Worm (Caenorhabditis elegans) whole organism, early embryonic: Measurements from ENCODE around the gene Y46H3D.8.

Experiments
- B0310.2 ChIP-seq: sonication (generic microtip); optimal IDR thresholded peaks from 2 replicates; lab custom pipeline; 2016; ENCODE audit warnings: mild to moderate bottlenecking, missing genetic modification characterization, missing compliant biosample characterization
- F13C5.2 ChIP-seq: sonication (generic microtip); optimal IDR thresholded peaks from 2 replicates; lab custom pipeline; 2017; ENCODE audit warnings: mild to moderate bottlenecking, missing genetic modification characterization, inconsistent platforms, missing compliant biosample characterization
- aly-1 ChIP-seq: sonication (generic microtip); optimal IDR thresholded peaks from 2 replicates; lab custom pipeline; 2016; ENCODE audit warnings: missing genetic modification characterization, missing compliant biosample characterization
- ama-1 ChIP-seq: fragments of 150-350 bp; optimal IDR thresholded peaks from 2 replicates; lab custom pipeline; 2014
- ceh-13 ChIP-seq: fragments of 200-800 bp; sonication (Bioruptor generic); optimal IDR thresholded peaks from 2 replicates; lab custom pipeline; 2018; ENCODE audit warnings: mild to moderate bottlenecking, missing genetic modification characterization, missing compliant biosample characterization
- ceh-36 ChIP-seq: sonication (generic microtip); optimal IDR thresholded peaks from 2 replicates; lab custom pipeline; 2016; ENCODE audit warnings: missing genetic modification characterization, inconsistent platforms, missing compliant biosample characterization
- ets-7 ChIP-seq: sonication (generic microtip); optimal IDR thresholded peaks from 2 replicates; lab custom pipeline; 2016; ENCODE audit warnings: missing genotype, missing genetic modification characterization, missing compliant biosample characterization
- flt-1 ChIP-seq: fragments of 200-800 bp; sonication (Bioruptor generic); IDR thresholded peaks from 2 replicates; pipeline ENCODE4 v1.3.6; 2022; ENCODE audit warnings: missing genetic modification characterization, missing compliant biosample characterization
- hmbx-1 ChIP-seq: sonication (generic microtip); optimal IDR thresholded peaks from 2 replicates; lab custom pipeline; 2016; ENCODE audit warnings: mild to moderate bottlenecking, missing genetic modification characterization, missing compliant biosample characterization
- hmg-4 ChIP-seq: fragments of 200-800 bp; sonication (Bioruptor generic); optimal IDR thresholded peaks from 2 replicates; lab custom pipeline; 2018; ENCODE audit warnings: mild to moderate bottlenecking, missing genetic modification characterization, missing compliant biosample characterization
- hnd-1 ChIP-seq: sonication (generic microtip); optimal IDR thresholded peaks from 2 replicates; lab custom pipeline; 2016; ENCODE audit warnings: missing genetic modification characterization, missing compliant biosample characterization
- pes-1 ChIP-seq: fragments of 200-800 bp; sonication (Bioruptor generic); IDR thresholded peaks from 2 replicates; pipeline ENCODE4 v1.3.6; 2022; ENCODE audit warnings: missing genetic modification reagents, missing genetic modification characterization, missing compliant biosample characterization
- scrt-1 ChIP-seq: fragments of 200-800 bp; sonication (Bioruptor generic); IDR thresholded peaks from 2 replicates; pipeline ENCODE4 v1.3.6; 2022; ENCODE audit warnings: missing genetic modification characterization, missing compliant biosample characterization
- sea-1 ChIP-seq: fragments of 200-800 bp; sonication (Bioruptor generic); conservative IDR thresholded peaks from 2 replicates; pipeline ENCODE4 v1.3.6; 2022; ENCODE audit warnings: missing genetic modification characterization, missing compliant biosample characterization
- tbx-11 ChIP-seq: fragments of 200-800 bp; sonication (Bioruptor generic); IDR thresholded peaks from 2 replicates; pipeline ENCODE4 v1.3.6; 2022; ENCODE audit warnings: missing genetic modification characterization, missing compliant biosample characterization
- tbx-37 ChIP-seq: fragments of 200-800 bp; sonication (Bioruptor generic); conservative IDR thresholded peaks from 2 replicates; pipeline ENCODE4 v1.3.6; 2022; ENCODE audit warnings: missing genetic modification reagents, missing genetic modification characterization, missing compliant biosample characterization
- tra-4 ChIP-seq: sonication (generic microtip); optimal IDR thresholded peaks from 2 replicates; lab custom pipeline; 2017; ENCODE audit warnings: missing genetic modification characterization, missing compliant biosample characterization

Y46H3D.8 gene

ce11 chrV:1635859-1636258 is 4.8 kb upstream of the Y46H3D.8 start, which contains the start of gene str-222:
Gene str-222 (plus strand): TSS chrV:1636159.
- TF ChIP-seq tra-4 (tag; lab: Kevin White, UChicago) = no peak
- no peak for TF ChIP-seq ceh-13
- no peak for TF ChIP-seq hmbx-1
- no peak for TF ChIP-seq pes-1 (GFP tag; lab: Robert Waterston, UW)
- no peak for TF ChIP-seq ceh-36
- no peak for TF ChIP-seq tbx-11 (GFP tag; lab: Robert Waterston, UW)
- no peak for TF ChIP-seq hmg-4
- TF ChIP-seq hnd-1 (tag; lab: Kevin White, UChicago) = no peak
- TF ChIP-seq ama-1 (lab: Kevin White, UChicago) = no peak
- TF ChIP-seq flt-1 (GFP tag; lab: Robert Waterston, UW) = no peak
- TF ChIP-seq aly-1 = no peak
- TF ChIP-seq B0310.2 (tag; lab: Kevin White, UChicago) = no peak
- no peak for TF ChIP-seq tbx-37 (GFP tag; lab: Robert Waterston, UW)
- TF ChIP-seq sea-1 (GFP tag; lab: Robert Waterston, UW) = no peak
- no peak for TF ChIP-seq ets-7
- TF ChIP-seq scrt-1 (GFP tag; lab: Robert Waterston, UW) = no peak
- TF ChIP-seq F13C5.2 = no peak

- TF ChIP-seq ets-7 = no peak
- TF ChIP-seq aly-1 = no peak
- TF ChIP-seq hmg-4 = no peak
- no peak for TF ChIP-seq flt-1 (GFP tag; lab: Robert Waterston, UW)
- TF ChIP-seq scrt-1 (GFP tag; lab: Robert Waterston, UW) = no peak
- TF ChIP-seq tra-4 (tag; lab: Kevin White, UChicago) = no peak
- TF ChIP-seq tbx-37 (GFP tag; lab: Robert Waterston, UW) = no peak
- no peak for TF ChIP-seq F13C5.2
- TF ChIP-seq ceh-13 = no peak
- TF ChIP-seq sea-1 (GFP tag; lab: Robert Waterston, UW) = no peak
These were observed 669 bp upstream of the Y46H3D.8 start, which contains the start of gene irld-17 for ce11 chrV:1631717-1632116. Gene irld-17 (plus strand): TSS chrV:1632017.

DNA sequence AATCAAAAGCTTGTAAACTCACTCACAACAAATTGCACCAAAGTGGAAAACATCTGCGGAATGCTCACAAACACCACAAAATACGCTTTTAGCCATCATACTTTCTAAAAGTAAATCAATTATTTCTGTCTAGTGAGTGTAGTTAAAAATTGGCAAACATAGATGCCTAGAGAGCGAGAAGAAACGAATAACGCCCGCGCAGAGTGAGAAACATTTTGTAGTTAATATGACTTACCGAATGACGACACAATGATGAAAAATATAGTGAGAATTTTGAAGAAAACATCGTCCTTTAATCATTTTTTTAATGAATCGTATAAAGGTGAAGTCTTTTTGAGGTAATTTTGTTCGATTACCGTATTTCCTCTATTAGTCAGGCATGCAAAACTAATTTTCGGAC is 1.7 kb downstream of the Y46H3D.8 start, which contains the start of gene nhr-238:
TSS of gene nhr-238 (minus strand) at position 104 of the 400 bp plus-strand sequence.
- TF ChIP-seq hmbx-1 = no peak

ce11 chrV:1627269-1627668 is 3.8 kb downstream of the Y46H3D.8 start:
- no peak for TF ChIP-seq hmbx-1
- TF ChIP-seq flt-1 (GFP tag; lab: Robert Waterston, UW) = no peak
- TF ChIP-seq B0310.2 (tag; lab: Kevin White, UChicago) = no peak
- TF ChIP-seq tbx-11 (GFP tag; lab: Robert Waterston, UW) = no peak
- TF ChIP-seq ceh-13 = no peak
- TF ChIP-seq hnd-1 (tag; lab: Kevin White, UChicago) = no peak
- TF ChIP-seq tra-4 (tag; lab: Kevin White, UChicago) = no peak
- no peak for TF ChIP-seq hmg-4
- TF ChIP-seq aly-1 = no peak
- TF ChIP-seq tbx-37 (GFP tag; lab: Robert Waterston, UW) = no peak
- no peak for TF ChIP-seq F13C5.2
- no peak for TF ChIP-seq ceh-36
- no peak for TF ChIP-seq sea-1 (GFP tag; lab: Robert Waterston, UW)
- TF ChIP-seq ets-7 = no peak
- no peak for TF ChIP-seq pes-1 (GFP tag; lab: Robert Waterston, UW)
- TF ChIP-seq scrt-1 (GFP tag; lab: Robert Waterston, UW) = no peak
- no peak for TF ChIP-seq ama-1 (lab: Kevin White, UChicago)

DNA sequence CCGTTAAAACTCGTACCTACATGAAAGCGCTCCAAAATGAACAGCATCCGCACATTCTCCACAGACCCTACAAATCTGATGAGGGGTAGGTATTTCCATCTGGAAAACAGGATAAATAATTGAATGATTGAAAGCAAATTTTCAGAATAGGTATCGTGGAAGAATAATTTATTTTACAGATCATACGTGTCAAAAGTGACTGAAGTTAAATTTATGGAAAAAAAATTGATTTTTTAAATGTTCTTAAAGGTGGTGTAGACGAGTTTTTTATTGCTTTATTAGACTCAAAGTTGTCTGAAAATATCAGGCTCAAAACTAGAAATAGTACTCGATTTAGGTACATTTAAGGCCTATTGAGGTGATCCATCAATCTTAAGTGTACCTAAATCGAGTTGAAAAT is 4.3 kb downstream of the Y46H3D.8 start, which contains the start of gene nhr-237:
TSS of gene nhr-237 (minus strand) at position 101 of the 400 bp plus-strand sequence.
- TF ChIP-seq sea-1 (GFP tag; lab: Robert Waterston, UW) = no peak
- TF ChIP-seq ets-7 = no peak
- no peak for TF ChIP-seq ama-1 (lab: Kevin White, UChicago)
- TF ChIP-seq tbx-11 (GFP tag; lab: Robert Waterston, UW) = no peak
- no peak for TF ChIP-seq tbx-37 (GFP tag; lab: Robert Waterston, UW)
- no peak for TF ChIP-seq ceh-13
- TF ChIP-seq B0310.2 (tag; lab: Kevin White, UChicago) = no peak
- no peak for TF ChIP-seq tra-4 (tag; lab: Kevin White, UChicago)
- no peak for TF ChIP-seq aly-1
- no peak for TF ChIP-seq flt-1 (GFP tag; lab: Robert Waterston, UW)
- no peak for TF ChIP-seq F13C5.2
- no peak for TF ChIP-seq hmg-4
- no peak for TF ChIP-seq hnd-1 (tag; lab: Kevin White, UChicago)
- no peak for TF ChIP-seq hmbx-1
- TF ChIP-seq pes-1 (GFP tag; lab: Robert Waterston, UW) = no peak
- TF ChIP-seq ceh-36 = no peak

ce11 chrV:1624340-1624739 is 6.7 kb downstream of the Y46H3D.8 start, which contains the start of gene nhr-110:
Gene nhr-110 (minus strand): TSS chrV:1624440.
- no peak for TF ChIP-seq ama-1 (lab: Kevin White, UChicago)
- no peak for TF ChIP-seq flt-1 (GFP tag; lab: Robert Waterston, UW)
- TF ChIP-seq scrt-1 (GFP tag; lab: Robert Waterston, UW) = no peak
- TF ChIP-seq tbx-11 (GFP tag; lab: Robert Waterston, UW) = no peak
- no peak for TF ChIP-seq sea-1 (GFP tag; lab: Robert Waterston, UW)
- TF ChIP-seq tbx-37 (GFP tag; lab: Robert Waterston, UW) = no peak
- no peak for TF ChIP-seq tra-4 (tag; lab: Kevin White, UChicago)
- TF ChIP-seq hmg-4 = no peak
- no peak for TF ChIP-seq ceh-13
- TF ChIP-seq pes-1 (GFP tag; lab: Robert Waterston, UW) = no peak
- TF ChIP-seq ceh-36 = no peak
- no peak for TF ChIP-seq aly-1
- TF ChIP-seq ets-7 = no peak

ce11 chrV:1623429-1623828 is 7.6 kb downstream of the Y46H3D.8 start:
- TF ChIP-seq scrt-1 (GFP tag; lab: Robert Waterston, UW) (no peak), hmg-4 (no peak), tbx-37 (GFP tag; lab: Robert Waterston, UW) (no peak), aly-1 (no peak), ceh-13 (no peak), ama-1 (lab: Kevin White, UChicago) (no peak), ceh-36 (no peak), tbx-11 (GFP tag; lab: Robert Waterston, UW) (no peak)

- TF ChIP-seq sea-1 (GFP tag; lab: Robert Waterston, UW) (no peak), ets-7 (no peak), tbx-37 (GFP tag; lab: Robert Waterston, UW) (no peak), pes-1 (GFP tag; lab: Robert Waterston, UW) (no peak), F13C5.2 (no peak), hnd-1 (tag; lab: Kevin White, UChicago) (no peak)
These were observed 9.6 kb downstream of the Y46H3D.8 start, which contains the start of gene nhr-117 for ce11 chrV:1621494-1621893. Gene nhr-117 (minus strand): TSS chrV:1621520.
